Worm (Caenorhabditis elegans): ENCODE results near the gene irld-7.

ce11 chrIV:6621252-6621651 is 31.1 kb downstream of the irld-7 start, which contains the start of gene C01B10.3:
- TF ChIP-seq F13C5.2 (tag; optimal IDR thresholded peaks at IDR 0.05) = no peak
- no peak for TF ChIP-seq hnd-1 (tag; optimal IDR thresholded peaks at IDR 0.05)
- no peak for TF ChIP-seq scrt-1 (GFP tag; IDR thresholded peaks at IDR 0.05)
- TF ChIP-seq ceh-13 (GFP tag; optimal IDR thresholded peaks at IDR 0.05) = no peak
- TF ChIP-seq hmbx-1 (tag; optimal IDR thresholded peaks at IDR 0.05) = no peak
- TF ChIP-seq tbx-11 (GFP tag; IDR thresholded peaks at IDR 0.05) = no peak
- TF ChIP-seq B0310.2 (tag; optimal IDR thresholded peaks at IDR 0.05) = no peak
- no peak for TF ChIP-seq tbx-37 (GFP tag; conservative IDR thresholded peaks at IDR 0.05)
- no peak for TF ChIP-seq ama-1 (optimal IDR thresholded peaks at IDR 0.05)
- TF ChIP-seq ets-7 (tag; optimal IDR thresholded peaks at IDR 0.05) = no peak
- TF ChIP-seq sea-1 (GFP tag; conservative IDR thresholded peaks at IDR 0.05) = no peak
- TF ChIP-seq ceh-36 (tag; optimal IDR thresholded peaks at IDR 0.05) = no peak
- TF ChIP-seq tra-4 (tag; optimal IDR thresholded peaks at IDR 0.05) = no peak
- no peak for TF ChIP-seq flt-1 (GFP tag; IDR thresholded peaks at IDR 0.05)

Measured in whole organism, early embryonic.